Worm (Caenorhabditis elegans) whole organism, L3 larva: Measurements from ENCODE around the gene C50F7.5.

Experiments used
- R02D3.7 ChIP-seq: fragments of 150-350 bp; optimal IDR thresholded peaks from 2 replicates; lab custom pipeline; 2014; ENCODE audit warnings: missing biosample characterization, missing genetic modification characterization
- ZK546.5 ChIP-seq: sonication (generic microtip); optimal IDR thresholded peaks from 2 replicates; lab custom pipeline; 2017; ENCODE audit warnings: missing biosample characterization, missing genetic modification characterization
- aly-2 ChIP-seq: fragments of 150-350 bp; optimal IDR thresholded peaks from 2 replicates; lab custom pipeline; 2014; ENCODE audit warnings: missing biosample characterization, missing genetic modification characterization
- ama-1 ChIP-seq: fragments of 150-350 bp; optimal IDR thresholded peaks from 2 replicates; lab custom pipeline; 2018
- ceh-16 ChIP-seq: sonication (generic microtip); optimal IDR thresholded peaks from 2 replicates; lab custom pipeline; 2017; ENCODE audit warnings: missing biosample characterization, missing genetic modification characterization
- ceh-28 ChIP-seq: fragments of 150-350 bp; optimal IDR thresholded peaks from 2 replicates; lab custom pipeline; 2014; ENCODE audit warnings: missing biosample characterization, missing genetic modification reagents, missing genetic modification characterization
- ceh-9 ChIP-seq: sonication (generic microtip); optimal IDR thresholded peaks from 2 replicates; lab custom pipeline; 2018; ENCODE audit warnings: missing biosample characterization, missing genetic modification characterization
- egl-27 ChIP-seq: sonication (generic microtip); optimal IDR thresholded peaks from 4 replicates; lab custom pipeline; 2017; ENCODE audit warnings: missing biosample characterization, missing genetic modification reagents, missing genetic modification characterization
- elt-1 ChIP-seq: fragments of 150-350 bp; optimal IDR thresholded peaks from 2 replicates; lab custom pipeline; 2014; ENCODE audit warnings: missing biosample characterization, missing genetic modification characterization
- elt-2 ChIP-seq: sonication (generic microtip); optimal IDR thresholded peaks from 2 replicates; lab custom pipeline; 2016; ENCODE audit warnings: missing genetic modification reagents, mild to moderate bottlenecking, missing genetic modification characterization, missing compliant biosample characterization
- eor-1 ChIP-seq, 2 experiments: fragments of 150-350 bp; optimal IDR thresholded peaks; 2 replicates each; lab custom pipeline; 2014 to 2018; ENCODE audit warnings: missing biosample characterization in 2 of 2, missing genetic modification characterization in 2 of 2
- fkh-10 ChIP-seq: sonication (generic microtip); optimal IDR thresholded peaks from 2 replicates; lab custom pipeline; 2017; ENCODE audit warnings: missing biosample characterization, missing genetic modification reagents, missing genetic modification characterization
- fos-1 ChIP-seq: fragments of 150-350 bp; optimal IDR thresholded peaks from 2 replicates; lab custom pipeline; 2014; ENCODE audit warnings: missing biosample characterization, missing genetic modification characterization
- jun-1 ChIP-seq: fragments of 150-350 bp; optimal IDR thresholded peaks from 2 replicates; lab custom pipeline; 2014; ENCODE audit warnings: missing biosample characterization, missing genetic modification reagents, missing genetic modification characterization
- lin-39 ChIP-seq: fragments of 150-350 bp; optimal IDR thresholded peaks from 2 replicates; lab custom pipeline; 2018; ENCODE audit warnings: missing biosample characterization, missing genetic modification reagents, missing genetic modification characterization
- lsy-12 ChIP-seq: sonication (generic microtip); optimal IDR thresholded peaks from 2 replicates; lab custom pipeline; 2016; ENCODE audit warnings: mild to moderate bottlenecking, missing genetic modification characterization, missing compliant biosample characterization
- mml-1 ChIP-seq: fragments of 150-350 bp; sonication (generic microtip); optimal IDR thresholded peaks from 3 replicates; lab custom pipeline; 2014; ENCODE audit warnings: missing biosample characterization, missing genetic modification characterization
- nfya-1 ChIP-seq: sonication (generic microtip); optimal IDR thresholded peaks from 2 replicates; lab custom pipeline; 2017; ENCODE audit warnings: missing genetic modification characterization, mild to moderate bottlenecking, missing compliant biosample characterization, antibody characterized with exemption, moderate library complexity; ENCODE audit not compliant: insufficient read depth
- nhr-11 ChIP-seq: fragments of 150-350 bp; optimal IDR thresholded peaks from 2 replicates; lab custom pipeline; 2014; ENCODE audit warnings: missing biosample characterization, missing genetic modification characterization
- nhr-12 ChIP-seq: fragments of 150-350 bp; optimal IDR thresholded peaks from 2 replicates; lab custom pipeline; 2014; ENCODE audit warnings: missing biosample characterization, missing genetic modification characterization
- nhr-23 ChIP-seq: fragments of 150-350 bp; optimal IDR thresholded peaks from 2 replicates; lab custom pipeline; 2014; ENCODE audit warnings: missing biosample characterization, missing genetic modification reagents, missing genetic modification characterization
- nhr-237 ChIP-seq: fragments of 150-350 bp; optimal IDR thresholded peaks from 2 replicates; lab custom pipeline; 2014; ENCODE audit warnings: missing biosample characterization, missing genetic modification characterization
- nhr-28 ChIP-seq: fragments of 150-350 bp; optimal IDR thresholded peaks from 2 replicates; lab custom pipeline; 2014; ENCODE audit warnings: missing biosample characterization, missing genetic modification characterization
- nhr-43 ChIP-seq: sonication (generic microtip); optimal IDR thresholded peaks from 2 replicates; lab custom pipeline; 2016; ENCODE audit warnings: mild to moderate bottlenecking, missing genetic modification characterization, missing compliant biosample characterization; ENCODE audit not compliant: poor library complexity, severe bottlenecking
- nhr-67 ChIP-seq: fragments of 150-350 bp; optimal IDR thresholded peaks from 2 replicates; lab custom pipeline; 2014; ENCODE audit warnings: missing biosample characterization, missing genetic modification characterization
- nhr-76 ChIP-seq: fragments of 150-350 bp; sonication (generic microtip); optimal IDR thresholded peaks from 5 replicates; lab custom pipeline; 2014; ENCODE audit warnings: missing biosample characterization, missing genetic modification characterization
- nhr-77 ChIP-seq: fragments of 150-350 bp; optimal IDR thresholded peaks from 2 replicates; lab custom pipeline; 2014; ENCODE audit warnings: missing biosample characterization, missing genetic modification characterization
- pha-4 ChIP-seq: fragments of 150-350 bp; optimal IDR thresholded peaks from 2 replicates; lab custom pipeline; 2014; ENCODE audit warnings: missing biosample characterization, missing genetic modification reagents, missing genetic modification characterization
- pqm-1 ChIP-seq: fragments of 150-350 bp; optimal IDR thresholded peaks from 2 replicates; lab custom pipeline; 2017; ENCODE audit warnings: missing biosample characterization, missing genetic modification characterization, inconsistent platforms
- sea-2 ChIP-seq: fragments of 150-350 bp; sonication (generic microtip); optimal IDR thresholded peaks from 4 replicates; lab custom pipeline; 2014; ENCODE audit warnings: missing biosample characterization, missing genetic modification reagents, missing genetic modification characterization
- skn-1 ChIP-seq: fragments of 150-350 bp; optimal IDR thresholded peaks from 2 replicates; lab custom pipeline; 2014; ENCODE audit warnings: missing biosample characterization, missing genetic modification characterization
- snpc-4 ChIP-seq: fragments of 150-350 bp; optimal IDR thresholded peaks from 2 replicates; lab custom pipeline; 2014; ENCODE audit warnings: missing biosample characterization, missing genetic modification characterization
- unc-39 ChIP-seq: sonication (generic microtip); optimal IDR thresholded peaks from 4 replicates; lab custom pipeline; 2017; ENCODE audit warnings: missing biosample characterization, missing genetic modification characterization
- zag-1 ChIP-seq: fragments of 150-350 bp; optimal IDR thresholded peaks from 2 replicates; lab custom pipeline; 2014; ENCODE audit warnings: missing biosample characterization, missing genetic modification characterization
- ztf-11 ChIP-seq: fragments of 150-350 bp; optimal IDR thresholded peaks from 2 replicates; lab custom pipeline; 2014; ENCODE audit warnings: missing biosample characterization, missing genetic modification characterization
- ztf-4 ChIP-seq: fragments of 150-350 bp; optimal IDR thresholded peaks from 2 replicates; lab custom pipeline; 2014; ENCODE audit warnings: missing biosample characterization, missing genetic modification characterization

C50F7.5 gene

ce11 chrIV:7726325-7726724 lies at the start of gene C50F7.5:
Gene C50F7.5 (plus strand): TSS chrIV:7726719.
- peak; percentile 8 for TF ChIP-seq pqm-1 (tag; lab: Kevin White, UChicago)
- peak; percentile 56 for TF ChIP-seq elt-2
- no peak for TF ChIP-seq snpc-4
- no peak for TF ChIP-seq nhr-43

- TF ChIP-seq nhr-43 (no peak), lin-39 (tag; lab: Kevin White, UChicago) (no peak), jun-1 (peak; percentile 43), nhr-23 (no peak), R02D3.7 (tag; lab: Kevin White, UChicago) (no peak), pqm-1 (tag; lab: Kevin White, UChicago) (peak; percentile 62), pha-4 (tag; lab: Kevin White, UChicago) (peak; percentile 69), elt-2 (peak; percentile 83)
These were observed 47.4 kb upstream of the C50F7.5 start for ce11 chrIV:7679120-7679519.

ce11 chrIV:7689326-7689725 lies 37.2 kb upstream of the C50F7.5 start:
- TF ChIP-seq pqm-1 (tag; lab: Kevin White, UChicago) (peak; percentile 23), eor-1 (tag; optimal IDR thresholded peaks at IDR 0.05; lab: Kevin White, UChicago) (no peak), nhr-28 (tag; lab: Kevin White, UChicago) (no peak), unc-39 (no peak), elt-2 (peak; percentile 85), nfya-1 (no peak)

ce11 chrIV:7692451-7692850 lies 34.1 kb upstream of the C50F7.5 start:
- TF ChIP-seq pha-4 (tag; lab: Kevin White, UChicago) = no peak
- TF ChIP-seq elt-1 (tag; lab: Kevin White, UChicago) = no peak
- no peak for TF ChIP-seq nhr-67 (tag; lab: Kevin White, UChicago)
- no peak for TF ChIP-seq ceh-28
- no peak for TF ChIP-seq fkh-10 (GFP tag; lab: Kevin White, UChicago)
- no peak for TF ChIP-seq ceh-16
- TF ChIP-seq mml-1 (tag; lab: Kevin White, UChicago) = no peak
- no peak for TF ChIP-seq fos-1
- no peak for TF ChIP-seq ztf-11 (tag; lab: Kevin White, UChicago)
- TF ChIP-seq lsy-12 (tag; lab: Kevin White, UChicago) = no peak
- TF ChIP-seq nfya-1 = no peak
- TF ChIP-seq zag-1 (tag; lab: Kevin White, UChicago) = no peak
- no peak for TF ChIP-seq sea-2 (GFP tag; lab: Kevin White, UChicago)
- no peak for TF ChIP-seq skn-1 (tag; lab: Kevin White, UChicago)
- no peak for TF ChIP-seq ceh-9
- TF ChIP-seq snpc-4 = no peak
- TF ChIP-seq nhr-237 = no peak
- TF ChIP-seq nhr-12 (tag; lab: Kevin White, UChicago) = no peak
- TF ChIP-seq unc-39 = no peak

- TF ChIP-seq nhr-77 (no peak), ztf-4 (tag; lab: Kevin White, UChicago) (no peak), nhr-12 (tag; lab: Kevin White, UChicago) (no peak), nhr-76 (tag; lab: Kevin White, UChicago) (no peak), elt-2 (no peak), egl-27 (tag; lab: Kevin White, UChicago) (no peak), ZK546.5 (tag; lab: Kevin White, UChicago) (no peak), ama-1 (lab: Kevin White, UChicago) (no peak), ceh-9 (no peak), ceh-28 (no peak), nhr-43 (no peak), sea-2 (GFP tag; lab: Kevin White, UChicago) (no peak), nhr-237 (no peak), ceh-16 (no peak), aly-2 (tag; lab: Kevin White, UChicago) (no peak), nhr-11 (tag; lab: Kevin White, UChicago) (no peak)
- TF ChIP-seq, all 47 proteins: peak for 0
These were observed 28.2 kb upstream of the C50F7.5 start, which contains the start of gene flp-13 for ce11 chrIV:7698320-7698719. Gene flp-13 (minus strand): TSS chrIV:7698420.
